Fruit fly (Drosophila melanogaster) whole organism, adult: ENCODE data around the gene CG12983.

Experiments used
- CG14711 ChIP-seq: fragments of 200-800 bp; sonication (Bioruptor generic); optimal IDR thresholded peaks from 2 replicates; lab custom pipeline; 2018; ENCODE audit warnings: missing biosample characterization, mild to moderate bottlenecking, missing genetic modification characterization, moderate library complexity
- CG5204 ChIP-seq: fragments of 200-800 bp; sonication (Bioruptor generic); optimal IDR thresholded peaks from 2 replicates; lab custom pipeline; 2016; ENCODE audit warnings: missing biosample characterization, missing genetic modification characterization
- CG7045 ChIP-seq: fragments of 200-800 bp; sonication (Bioruptor generic); optimal IDR thresholded peaks from 2 replicates; lab custom pipeline; 2017; ENCODE audit warnings: missing biosample characterization, mild to moderate bottlenecking, missing genetic modification characterization
- CG7101 ChIP-seq: fragments of 200-800 bp; sonication (Bioruptor generic); optimal IDR thresholded peaks from 2 replicates; lab custom pipeline; 2018; ENCODE audit warnings: missing biosample characterization, mild to moderate bottlenecking, missing genetic modification characterization, moderate library complexity
- Clk ChIP-seq: fragments of 200-800 bp; sonication (Bioruptor generic); optimal IDR thresholded peaks from 2 replicates; lab custom pipeline; 2017; ENCODE audit warnings: missing biosample characterization, missing genetic modification characterization
- Hr96 ChIP-seq: fragments of 200-800 bp; sonication (Bioruptor generic); optimal IDR thresholded peaks from 2 replicates; lab custom pipeline; 2016; ENCODE audit warnings: missing biosample characterization, missing genetic modification characterization
- Mnt ChIP-seq: fragments of 200-800 bp; sonication (Bioruptor generic); optimal IDR thresholded peaks from 2 replicates; lab custom pipeline; 2016; ENCODE audit warnings: missing biosample characterization, mild to moderate bottlenecking, missing genetic modification characterization
- bab1 ChIP-seq: fragments of 200-800 bp; sonication (Bioruptor generic); optimal IDR thresholded peaks from 3 replicates; lab custom pipeline; 2019; ENCODE audit warnings: missing biosample characterization, mild to moderate bottlenecking, missing genetic modification characterization, moderate library complexity
- cic ChIP-seq: fragments of 200-800 bp; sonication (Bioruptor generic); optimal IDR thresholded peaks from 2 replicates; lab custom pipeline; 2017; ENCODE audit warnings: missing biosample characterization, mild to moderate bottlenecking, missing genetic modification characterization, moderate library complexity
- kay ChIP-seq: fragments of 200-800 bp; sonication (Bioruptor generic); peaks from one replicate; lab custom pipeline; 2016; ENCODE audit warnings: missing biosample characterization, missing genetic modification characterization, borderline replicate concordance
- pad ChIP-seq: fragments of 200-800 bp; sonication (Bioruptor generic); optimal IDR thresholded peaks from 3 replicates; lab custom pipeline; 2017; ENCODE audit warnings: missing biosample characterization, missing genetic modification characterization, mild to moderate bottlenecking, moderate library complexity, missing genetic modification reagents
- tj ChIP-seq: fragments of 200-800 bp; sonication (Bioruptor generic); optimal IDR thresholded peaks from 3 replicates; lab custom pipeline; 2017; ENCODE audit warnings: missing biosample characterization, mild to moderate bottlenecking, missing genetic modification characterization, moderate library complexity

DNA sequence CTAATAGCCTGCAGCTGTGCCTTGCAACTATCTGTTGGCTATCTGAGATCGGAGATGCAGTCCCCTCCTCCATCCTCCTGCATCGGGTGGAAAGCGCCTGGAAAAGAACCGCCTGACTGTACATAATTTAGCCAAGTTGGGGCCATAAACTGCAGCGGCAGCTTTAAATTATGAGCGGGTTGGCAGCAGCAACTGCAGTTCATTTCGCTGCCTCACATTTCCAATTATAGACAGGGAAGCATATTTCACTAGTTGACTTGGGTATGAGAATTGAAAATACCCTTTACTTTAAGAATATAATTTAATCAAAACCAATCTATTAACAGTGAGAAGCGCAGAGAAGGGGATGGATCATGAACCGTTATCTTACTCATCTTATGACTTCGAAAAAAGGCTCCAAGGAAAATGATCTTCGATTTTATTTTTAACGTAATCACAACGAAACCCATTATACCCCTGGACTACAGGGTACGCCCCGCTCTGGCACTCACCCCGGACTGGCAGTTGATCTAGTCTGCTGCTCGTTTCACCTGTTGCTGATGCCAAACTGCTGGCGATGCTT, 43.5 kb downstream of the CG12983 start:
- TF ChIP-seq cic (GFP tag; lab: Kevin White, UChicago) (no peak), CG14711 (tag; lab: Kevin White, UChicago) (peak; percentile 58), Mnt (GFP tag; lab: Kevin White, UChicago) (no peak), CG7101 (tag; lab: Kevin White, UChicago) (peak; percentile 23), kay (GFP tag; lab: Kevin White, UChicago) (no peak), Clk (GFP tag; lab: Kevin White, UChicago) (no peak), CG7045 (GFP tag; lab: Kevin White, UChicago) (no peak), tj (GFP tag; lab: Kevin White, UChicago) (peak; percentile 99), bab1 (GFP tag; lab: Kevin White, UChicago) (peak; percentile 93), CG5204 (GFP tag; lab: Kevin White, UChicago) (no peak), pad (GFP tag; lab: Kevin White, UChicago) (peak; percentile 25), Hr96 (peak; percentile 7)
